Fruit fly (Drosophila melanogaster) whole organism, embryonic: ENCODE measurements around the gene PMP34.

ENCODE experiments used
- Blimp-1 ChIP-seq: fragments of 200-800 bp; sonication (Bioruptor generic); optimal IDR thresholded peaks from 3 replicates; lab custom pipeline; 2018; ENCODE audit warnings: missing biosample characterization, missing genetic modification characterization, mild to moderate bottlenecking, moderate library complexity, missing genetic modification reagents
- CG11560 ChIP-seq: fragments of 200-800 bp; sonication (Bioruptor generic); IDR thresholded peaks from 3 replicates; pipeline ENCODE4 v1.3.6; 2022; ENCODE audit warnings: missing biosample characterization, missing genetic modification characterization
- CG13624 ChIP-seq: fragments of 200-800 bp; sonication (Bioruptor generic); optimal IDR thresholded peaks from 2 replicates; lab custom pipeline; 2016; ENCODE audit warnings: missing biosample characterization, missing genetic modification characterization
- CG15514 ChIP-seq: fragments of 200-800 bp; sonication (Bioruptor generic); optimal IDR thresholded peaks from 3 replicates; lab custom pipeline; 2017; ENCODE audit warnings: missing biosample characterization, missing genetic modification characterization, mild to moderate bottlenecking, moderate library complexity, missing genetic modification reagents
- CG1603 ChIP-seq: fragments of 200-800 bp; sonication (Bioruptor generic); optimal IDR thresholded peaks from 2 replicates; lab custom pipeline; 2019; ENCODE audit warnings: missing biosample characterization, mild to moderate bottlenecking, missing genetic modification characterization, moderate library complexity
- CG2712 ChIP-seq: fragments of 200-800 bp; optimal IDR thresholded peaks from 3 replicates; lab custom pipeline; 2019; ENCODE audit warnings: missing biosample characterization, mild to moderate bottlenecking, missing genetic modification characterization, moderate library complexity
- CG4282 ChIP-seq: fragments of 200-800 bp; sonication (Bioruptor generic); optimal IDR thresholded peaks from 2 replicates; lab custom pipeline; 2016; ENCODE audit warnings: missing biosample characterization, missing genetic modification characterization
- CG6813 ChIP-seq: fragments of 200-800 bp; sonication (Bioruptor generic); optimal IDR thresholded peaks from 2 replicates; lab custom pipeline; 2017; ENCODE audit warnings: missing biosample characterization, missing genetic modification characterization, mild to moderate bottlenecking, moderate library complexity, missing genetic modification reagents
- CG7745 ChIP-seq: fragments of 200-800 bp; sonication (Bioruptor generic); optimal IDR thresholded peaks from 2 replicates; lab custom pipeline; 2018; ENCODE audit warnings: missing biosample characterization, mild to moderate bottlenecking, missing genetic modification characterization, moderate library complexity
- CG8290 ChIP-seq, 3 experiments: fragments of 200-800 bp; sonication (Bioruptor generic); optimal IDR thresholded peaks; 2 replicates each; lab custom pipeline; 2016 to 2019; ENCODE audit warnings: missing biosample characterization in 3 of 3, missing genetic modification characterization in 3 of 3, mild to moderate bottlenecking in 2 of 3, moderate library complexity in 1 of 3
- CHES-1-like ChIP-seq: fragments of 200-800 bp; sonication (Bioruptor generic); optimal IDR thresholded peaks from 2 replicates; lab custom pipeline; 2016; ENCODE audit warnings: missing biosample characterization, missing genetic modification characterization
- CrebB ChIP-seq: fragments of 200-800 bp; sonication (Bioruptor generic); optimal IDR thresholded peaks from 3 replicates; lab custom pipeline; 2018; ENCODE audit warnings: missing biosample characterization, mild to moderate bottlenecking, missing genetic modification characterization
- Dbx ChIP-seq: fragments of 200-800 bp; sonication (Bioruptor generic); IDR thresholded peaks from 3 replicates; pipeline ENCODE4 v1.3.6; 2022; ENCODE audit warnings: missing biosample characterization, missing genetic modification characterization
- Deaf1 ChIP-seq: fragments of 200-800 bp; optimal IDR thresholded peaks from 3 replicates; lab custom pipeline; 2019; ENCODE audit warnings: missing biosample characterization, mild to moderate bottlenecking, missing genetic modification characterization, moderate library complexity
- Dek ChIP-seq: fragments of 200-800 bp; sonication (Bioruptor generic); optimal IDR thresholded peaks from 3 replicates; lab custom pipeline; 2019; ENCODE audit warnings: missing biosample characterization, mild to moderate bottlenecking, missing genetic modification characterization, moderate library complexity
- Drgx ChIP-seq: fragments of 200-800 bp; sonication (Bioruptor generic); IDR thresholded peaks from 2 replicates; pipeline ENCODE4 v1.3.6; 2022; ENCODE audit warnings: missing biosample characterization, missing genetic modification characterization
- Ets65A ChIP-seq: fragments of 200-800 bp; sonication (Bioruptor generic); peaks from one replicate; lab custom pipeline; 2016; ENCODE audit warnings: missing biosample characterization, missing genetic modification characterization
- Hr78 ChIP-seq, 2 experiments: fragments of 200-800 bp in 1 of 2; fragments of >200 bp in 1 of 2; sonication (Bioruptor generic) in 1 of 2; optimal IDR thresholded peaks; 2 replicates each; lab custom pipeline; 2017 to 2019; ENCODE audit warnings: missing biosample characterization in 2 of 2, missing genetic modification characterization in 2 of 2, mild to moderate bottlenecking in 1 of 2, moderate library complexity in 1 of 2
- NK7.1 ChIP-seq: fragments of 200-800 bp; sonication (Bioruptor generic); optimal IDR thresholded peaks from 3 replicates; lab custom pipeline; 2016; ENCODE audit warnings: missing biosample characterization, missing genetic modification characterization
- Pdp1 ChIP-seq, 2 experiments: fragments of 200-800 bp; sonication (Bioruptor generic); optimal IDR thresholded peaks; 3 replicates each; lab custom pipeline; 2016; ENCODE audit warnings: missing biosample characterization in 2 of 2, missing genetic modification characterization in 2 of 2, mild to moderate bottlenecking in 1 of 2, moderate library complexity in 1 of 2
- Rfx ChIP-seq: fragments of 200-800 bp; sonication (Bioruptor generic); IDR thresholded peaks from 2 replicates; pipeline ENCODE4 v1.3.6; 2022; ENCODE audit warnings: missing biosample characterization, missing genetic modification characterization
- Sox100B ChIP-seq: fragments of 200-800 bp; sonication (Bioruptor generic); optimal IDR thresholded peaks from 3 replicates; lab custom pipeline; 2018; ENCODE audit warnings: missing biosample characterization, mild to moderate bottlenecking, missing genetic modification characterization
- Sox102F ChIP-seq: fragments of 200-800 bp; sonication (Bioruptor generic); optimal IDR thresholded peaks from 2 replicates; lab custom pipeline; 2018; ENCODE audit warnings: missing biosample characterization, mild to moderate bottlenecking, missing genetic modification characterization, moderate library complexity
- Taf1 ChIP-seq: fragments of 200-800 bp; sonication (Bioruptor generic); IDR thresholded peaks from 2 replicates; pipeline ENCODE4 v1.3.6; 2022; ENCODE audit warnings: missing biosample characterization, missing genetic modification characterization
- Xrp1 ChIP-seq: fragments of 200-800 bp; sonication (Bioruptor generic); IDR thresholded peaks from 2 replicates; pipeline ENCODE4 v1.3.6; 2022; ENCODE audit warnings: missing biosample characterization, missing genetic modification characterization
- bbx ChIP-seq: fragments of 200-800 bp; sonication (Bioruptor generic); IDR thresholded peaks from 2 replicates; pipeline ENCODE4 v1.3.6; 2022; ENCODE audit warnings: missing biosample characterization, missing genetic modification characterization; ENCODE audit not compliant: partially characterized antibody
- bsh ChIP-seq, 2 experiments: fragments of 200-800 bp; sonication (Bioruptor generic); optimal IDR thresholded peaks; 2 replicates each; lab custom pipeline; 2017 to 2018; ENCODE audit warnings: mild to moderate bottlenecking in 2 of 2, missing biosample characterization in 2 of 2, missing genetic modification characterization in 2 of 2, moderate library complexity in 1 of 2
- chm ChIP-seq: fragments of 200-800 bp; sonication (Bioruptor generic); IDR thresholded peaks from 2 replicates; pipeline ENCODE4 v1.3.6; 2022; ENCODE audit warnings: missing biosample characterization, missing genetic modification characterization
- ci ChIP-seq: fragments of 200-800 bp; sonication (Bioruptor generic); IDR thresholded peaks from 3 replicates; pipeline ENCODE4 v1.3.6; 2022; ENCODE audit warnings: missing biosample characterization, missing genetic modification characterization
- corto ChIP-seq: fragments of 200-800 bp; sonication (Bioruptor generic); optimal IDR thresholded peaks from 2 replicates; lab custom pipeline; 2016; ENCODE audit warnings: missing biosample characterization, mild to moderate bottlenecking, missing genetic modification characterization, moderate library complexity
- dysf ChIP-seq: fragments of 200-800 bp; sonication (Bioruptor generic); IDR thresholded peaks from 3 replicates; pipeline ENCODE4 v1.3.6; 2022; ENCODE audit warnings: missing biosample characterization, missing genetic modification characterization
- gem ChIP-seq: fragments of 200-800 bp; sonication (Bioruptor generic); optimal IDR thresholded peaks from 2 replicates; lab custom pipeline; 2019; ENCODE audit warnings: missing biosample characterization, mild to moderate bottlenecking, missing genetic modification characterization, moderate library complexity
- gsb-n ChIP-seq: fragments of 200-800 bp; sonication (Bioruptor generic); optimal IDR thresholded peaks from 3 replicates; lab custom pipeline; 2018; ENCODE audit warnings: missing biosample characterization, mild to moderate bottlenecking, missing genetic modification characterization
- kni ChIP-seq: fragments of 200-800 bp; sonication (Bioruptor generic); optimal IDR thresholded peaks from 3 replicates; lab custom pipeline; 2017; ENCODE audit warnings: mild to moderate bottlenecking, missing biosample characterization, missing genetic modification reagents, missing genetic modification characterization
- nerfin-1 ChIP-seq: fragments of 200-800 bp; sonication (Bioruptor generic); optimal IDR thresholded peaks from 3 replicates; lab custom pipeline; 2019; ENCODE audit warnings: missing biosample characterization, mild to moderate bottlenecking, missing genetic modification characterization, moderate library complexity
- nom ChIP-seq: fragments of 200-800 bp; sonication (Bioruptor generic); optimal IDR thresholded peaks from 2 replicates; lab custom pipeline; 2017; ENCODE audit warnings: missing biosample characterization, missing genetic modification characterization, mild to moderate bottlenecking, moderate library complexity, missing genetic modification reagents
- phol ChIP-seq: fragments of 200-800 bp; sonication (Bioruptor generic); optimal IDR thresholded peaks from 3 replicates; lab custom pipeline; 2018; ENCODE audit warnings: missing biosample characterization, mild to moderate bottlenecking, missing genetic modification characterization, moderate library complexity
- sd ChIP-seq: fragments of 200-800 bp; sonication (Bioruptor generic); optimal IDR thresholded peaks from 3 replicates; lab custom pipeline; 2018; ENCODE audit warnings: missing biosample characterization, mild to moderate bottlenecking, missing genetic modification characterization, moderate library complexity
- sens ChIP-seq: fragments of 200-800 bp; sonication (Bioruptor generic); peaks from one replicate; lab custom pipeline; 2016; ENCODE audit warnings: missing biosample characterization, missing genetic modification characterization
- sens-2 ChIP-seq: fragments of 200-800 bp; sonication (Bioruptor generic); IDR thresholded peaks from 2 replicates; pipeline ENCODE4 v1.3.6; 2022; ENCODE audit warnings: missing biosample characterization, missing genetic modification characterization
- shn ChIP-seq: fragments of 200-800 bp; sonication (Bioruptor generic); optimal IDR thresholded peaks from 3 replicates; lab custom pipeline; 2016; ENCODE audit warnings: missing biosample characterization, missing genetic modification characterization
- sisA ChIP-seq: fragments of 200-800 bp; sonication (Bioruptor generic); IDR thresholded peaks from 2 replicates; pipeline ENCODE4 v1.3.6; 2022; ENCODE audit warnings: missing biosample characterization, missing genetic modification characterization
- slp2 ChIP-seq: fragments of 200-800 bp; sonication (Bioruptor generic); optimal IDR thresholded peaks from 2 replicates; lab custom pipeline; 2016; ENCODE audit warnings: missing biosample characterization, missing genetic modification characterization
- tup ChIP-seq: fragments of 200-800 bp; sonication (Bioruptor generic); optimal IDR thresholded peaks from 2 replicates; lab custom pipeline; 2016; ENCODE audit warnings: missing biosample characterization, mild to moderate bottlenecking, missing genetic modification characterization, moderate library complexity
- vvl ChIP-seq: fragments of 200-800 bp; sonication (Bioruptor generic); IDR thresholded peaks from 2 replicates; pipeline ENCODE4 v1.3.6; 2022; ENCODE audit warnings: missing biosample characterization, missing genetic modification characterization

PMP34 gene

dm6 chr3L:4302088-4302487, 16.5 kb upstream of the PMP34 start (continued):
- TF ChIP-seq tup (GFP tag; lab: Kevin White, UChicago): no peak
- no peak for TF ChIP-seq CHES-1-like (GFP tag; lab: Kevin White, UChicago)

DNA sequence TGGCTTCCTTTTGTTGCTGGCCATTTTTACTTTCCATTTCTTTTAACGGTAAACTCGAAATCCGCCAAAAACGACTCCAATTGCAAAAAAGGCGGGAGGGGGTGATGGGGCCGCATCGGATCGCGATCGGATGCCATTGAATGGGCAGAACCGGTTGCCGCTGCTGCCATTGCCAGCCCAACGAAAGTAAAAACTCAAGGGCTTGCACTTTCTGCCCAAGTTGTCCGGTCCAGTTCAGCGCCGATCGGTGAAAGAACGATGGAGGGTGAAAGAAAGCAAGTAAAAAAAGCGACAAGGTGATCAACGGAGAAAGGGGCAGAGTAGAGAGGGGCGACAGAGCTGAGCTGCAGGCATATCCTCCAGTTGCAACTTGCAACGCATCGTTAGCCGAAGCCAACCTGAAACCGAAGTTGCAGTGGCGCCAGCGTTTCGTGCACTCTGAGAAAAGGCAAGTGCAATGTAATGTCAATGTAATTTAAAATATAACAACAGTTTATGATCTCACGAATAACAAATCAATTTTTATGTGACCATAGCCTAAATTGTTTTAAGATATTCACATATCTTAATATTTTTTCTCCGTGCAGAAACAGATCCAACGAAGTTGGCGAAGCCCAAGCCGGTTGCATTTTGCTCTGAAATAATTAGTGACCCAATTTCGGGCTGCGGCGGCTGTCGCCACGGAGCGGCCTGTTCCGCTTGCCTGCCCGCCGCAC, 14.2 kb upstream of the PMP34 start:
- TF ChIP-seq Taf1 (GFP tag; lab: Robert Waterston, UW) (no peak), shn (GFP tag; lab: Kevin White, UChicago) (no peak), sisA (GFP tag; lab: Robert Waterston, UW) (0 out of 2 replicates have a peak, but pooled peaks have one; percentile 18), bsh (GFP tag; optimal IDR thresholded peaks at IDR 0.05; lab: Kevin White, UChicago) (peak in 1 of 2 experiments; percentile 31), gem (tag; lab: Kevin White, UChicago) (peak; percentile 16), CG15514 (GFP tag; lab: Kevin White, UChicago) (no peak), CG2712 (peak; percentile 33), Sox100B (GFP tag; lab: Kevin White, UChicago) (no peak), Blimp-1 (GFP tag; lab: Kevin White, UChicago) (peak; percentile 96), sens (peak; percentile 85), CG11560 (no peak), NK7.1 (no peak), vvl (GFP tag; lab: Robert Waterston, UW) (0 out of 2 replicates have a peak, but pooled peaks have one; percentile 26), CG7745 (tag; lab: Kevin White, UChicago) (no peak), CG6813 (GFP tag; lab: Kevin White, UChicago) (no peak), slp2 (no peak), CG8290 (GFP tag; optimal IDR thresholded peaks at IDR 0.05; lab: Kevin White, UChicago) (no peak), CG8290 (tag; optimal IDR thresholded peaks at IDR 0.05; lab: Kevin White, UChicago) (no peak), nerfin-1 (no peak), CrebB (tag; lab: Kevin White, UChicago) (no peak), dysf (0 out of 3 replicates have a peak, but pooled peaks have one; percentile 21), Dbx (GFP tag; lab: Robert Waterston, UW) (no peak), nom (GFP tag; lab: Kevin White, UChicago) (peak; percentile 25), Ets65A (GFP tag; lab: Kevin White, UChicago) (peak; percentile 85), Rfx (GFP tag; lab: Robert Waterston, UW) (no peak), ci (0 out of 3 replicates have a peak, but pooled peaks have one; percentile 8), CG13624 (GFP tag; lab: Kevin White, UChicago) (no peak), Xrp1 (GFP tag; lab: Robert Waterston, UW) (peak; percentile 44; the same call in 1 of the 2 replicates), Sox102F (GFP tag; lab: Kevin White, UChicago) (peak; percentile 0), Drgx (peak; percentile 95), CG1603 (tag; lab: Kevin White, UChicago) (peak; percentile 11), chm (GFP tag; lab: Robert Waterston, UW) (peak; percentile 29; the same call in 1 of the 2 replicates)

DNA sequence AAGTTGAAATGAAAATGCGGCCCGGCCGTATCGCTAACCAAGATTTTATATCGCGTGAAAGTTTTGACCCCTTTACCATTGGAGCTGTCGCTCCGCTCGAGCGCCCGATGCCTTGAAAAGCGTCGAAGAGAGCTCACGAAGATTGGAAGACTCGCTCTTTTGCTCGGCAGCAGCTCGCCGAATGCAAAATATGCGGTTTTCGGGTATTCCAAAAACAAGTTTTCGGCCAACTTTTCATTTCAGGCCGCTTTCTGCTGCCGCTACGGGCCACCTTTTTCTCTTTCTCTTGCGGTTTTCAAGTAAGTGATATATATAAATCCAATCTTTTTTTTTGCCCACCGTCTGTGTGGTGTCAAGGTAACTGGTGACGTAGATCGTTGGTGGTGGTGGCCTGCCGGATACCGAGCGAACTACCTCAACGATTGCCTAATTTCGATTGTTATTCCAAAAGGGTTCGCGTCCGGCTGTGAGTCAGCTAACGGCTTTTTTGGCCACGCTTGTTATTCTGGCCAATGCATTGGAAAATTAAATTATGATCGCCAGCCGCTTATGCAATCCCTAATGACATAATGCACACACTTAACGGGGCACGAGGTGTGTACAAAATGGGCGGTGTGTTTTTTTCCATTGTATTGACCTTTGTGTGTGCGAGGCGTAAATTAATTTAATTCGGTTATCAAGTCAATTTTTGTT, 10.7 kb upstream of the PMP34 start, which contains the start of gene dyl:
TSS of gene dyl (minus strand) at position 28 of the 693 bp plus-strand sequence.
- TF ChIP-seq sd (tag; lab: Kevin White, UChicago): peak; percentile 33
- no peak for TF ChIP-seq sens-2 (GFP tag; lab: Robert Waterston, UW)
- TF ChIP-seq Blimp-1 (GFP tag; lab: Kevin White, UChicago): peak; percentile 78
- peak; percentile 55; the same call in 1 of the 2 replicates for TF ChIP-seq vvl (GFP tag; lab: Robert Waterston, UW)
- peak; percentile 86 for TF ChIP-seq kni (GFP tag; lab: Kevin White, UChicago)
- TF ChIP-seq Deaf1 (tag; lab: Kevin White, UChicago): peak; percentile 86
- no peak for TF ChIP-seq corto
- TF ChIP-seq gsb-n (tag; lab: Kevin White, UChicago): peak; percentile 13
- no peak for TF ChIP-seq phol (tag; lab: Kevin White, UChicago)
- peak in 1 of 2 experiments; percentile 88 for TF ChIP-seq Pdp1 (GFP tag; optimal IDR thresholded peaks at IDR 0.05; lab: Kevin White, UChicago)
- no peak for TF ChIP-seq CG4282 (GFP tag; lab: Kevin White, UChicago)
- peak in 1 of 2 experiments; percentile 68 for TF ChIP-seq Hr78 (GFP tag; optimal IDR thresholded peaks at IDR 0.05; lab: Kevin White, UChicago)
- 0 out of 2 replicates have a peak, but pooled peaks have one; percentile 3 for TF ChIP-seq bbx (GFP tag; lab: Robert Waterston, UW)
- no peak for TF ChIP-seq Dek (tag; lab: Kevin White, UChicago)
